Fruit fly (Drosophila melanogaster) whole organism: ENCODE data around the gene CG34296.

Experiments used
- CG8478 ChIP-seq: fragments of >200 bp; optimal IDR thresholded peaks from 2 replicates; lab custom pipeline; 2018; ENCODE audit warnings: inconsistent platforms
- Dll ChIP-seq: fragments of >200 bp; optimal IDR thresholded peaks from 2 replicates; lab custom pipeline; 2017
- EcR ChIP-seq, 2 experiments: fragments of >200 bp; optimal IDR thresholded peaks; 2 replicates each; lab custom pipeline; 2017; ENCODE audit warnings: missing biosample characterization in 2 of 2, missing genetic modification characterization in 2 of 2, missing genetic modification reagents in 2 of 2
- pan ChIP-seq: fragments of >200 bp; optimal IDR thresholded peaks from 2 replicates; lab custom pipeline; 2017
- psq ChIP-seq: fragments of >200 bp; optimal IDR thresholded peaks from 2 replicates; lab custom pipeline; 2017
- usp ChIP-seq: fragments of >200 bp; optimal IDR thresholded peaks from 2 replicates; lab custom pipeline; 2017; ENCODE audit warnings: missing biosample characterization, missing genetic modification characterization, mixed read lengths

Gene CG34296

dm6 chr3R:29749304-29750066 lies 27.1 kb downstream of the CG34296 start:
- no peak for TF ChIP-seq pan (lab: Kevin White, UChicago)
- TF ChIP-seq EcR (GFP tag; optimal IDR thresholded peaks at IDR 0.05; lab: Kevin White, UChicago), result no peak
- TF ChIP-seq psq, result no peak
- no peak for TF ChIP-seq Dll (lab: Kevin White, UChicago)
- no peak for TF ChIP-seq usp (GFP tag; lab: Kevin White, UChicago)
- no peak for TF ChIP-seq CG8478 (lab: Kevin White, UChicago)

dm6 chr3R:29755248-29755647 lies 32.9 kb downstream of the CG34296 start:
- no peak for TF ChIP-seq CG8478 (lab: Kevin White, UChicago)
- no peak for TF ChIP-seq Dll (lab: Kevin White, UChicago)
- no peak for TF ChIP-seq pan (lab: Kevin White, UChicago)
- TF ChIP-seq usp (GFP tag; lab: Kevin White, UChicago), result no peak
- no peak for TF ChIP-seq psq
- no peak for TF ChIP-seq EcR (GFP tag; optimal IDR thresholded peaks at IDR 0.05; lab: Kevin White, UChicago)

- TF ChIP-seq usp (GFP tag; lab: Kevin White, UChicago) (no peak), Dll (lab: Kevin White, UChicago) (no peak), psq (no peak), pan (lab: Kevin White, UChicago) (no peak), EcR (GFP tag; optimal IDR thresholded peaks at IDR 0.05; lab: Kevin White, UChicago) (no peak), CG8478 (lab: Kevin White, UChicago) (no peak)
Observed at dm6 chr3R:29756153-29756552, 33.8 kb downstream of the CG34296 start.

dm6 chr3R:29757226-29757625 lies 34.9 kb downstream of the CG34296 start:
- no peak for TF ChIP-seq Dll (lab: Kevin White, UChicago)
- TF ChIP-seq pan (lab: Kevin White, UChicago), result no peak
- TF ChIP-seq usp (GFP tag; lab: Kevin White, UChicago), result no peak
- no peak for TF ChIP-seq CG8478 (lab: Kevin White, UChicago)
- TF ChIP-seq psq, result no peak
- no peak for TF ChIP-seq EcR (GFP tag; optimal IDR thresholded peaks at IDR 0.05; lab: Kevin White, UChicago)

dm6 chr3R:29757681-29758080 lies 35.3 kb downstream of the CG34296 start:
- TF ChIP-seq EcR (GFP tag; optimal IDR thresholded peaks at IDR 0.05; lab: Kevin White, UChicago) (no peak), CG8478 (lab: Kevin White, UChicago) (no peak), psq (no peak), Dll (lab: Kevin White, UChicago) (no peak), usp (GFP tag; lab: Kevin White, UChicago) (no peak), pan (lab: Kevin White, UChicago) (no peak)

dm6 chr3R:29758129-29758733 lies 35.9 kb downstream of the CG34296 start:
- no peak for TF ChIP-seq Dll (lab: Kevin White, UChicago)
- no peak for TF ChIP-seq CG8478 (lab: Kevin White, UChicago)
- TF ChIP-seq usp (GFP tag; lab: Kevin White, UChicago), result no peak
- no peak for TF ChIP-seq EcR (GFP tag; optimal IDR thresholded peaks at IDR 0.05; lab: Kevin White, UChicago)
- no peak for TF ChIP-seq psq
- TF ChIP-seq pan (lab: Kevin White, UChicago), result no peak

dm6 chr3R:29758734-29759131 lies 36.4 kb downstream of the CG34296 start:
- TF ChIP-seq pan (lab: Kevin White, UChicago), result no peak
- TF ChIP-seq psq, result no peak
- TF ChIP-seq CG8478 (lab: Kevin White, UChicago), result no peak
- no peak for TF ChIP-seq EcR (GFP tag; optimal IDR thresholded peaks at IDR 0.05; lab: Kevin White, UChicago)
- TF ChIP-seq Dll (lab: Kevin White, UChicago), result no peak
- TF ChIP-seq usp (GFP tag; lab: Kevin White, UChicago), result no peak

- no peak for TF ChIP-seq usp (GFP tag; lab: Kevin White, UChicago)
- TF ChIP-seq psq, result no peak
- no peak for TF ChIP-seq pan (lab: Kevin White, UChicago)
- TF ChIP-seq EcR (GFP tag; optimal IDR thresholded peaks at IDR 0.05; lab: Kevin White, UChicago), result no peak
- no peak for TF ChIP-seq CG8478 (lab: Kevin White, UChicago)
- TF ChIP-seq Dll (lab: Kevin White, UChicago), result no peak
Observed at dm6 chr3R:29760042-29760441, 37.7 kb downstream of the CG34296 start.

dm6 chr3R:29761569-29761968 lies 39.2 kb downstream of the CG34296 start:
- TF ChIP-seq pan (lab: Kevin White, UChicago) (no peak), usp (GFP tag; lab: Kevin White, UChicago) (no peak), psq (no peak), Dll (lab: Kevin White, UChicago) (no peak), CG8478 (lab: Kevin White, UChicago) (no peak), EcR (GFP tag; optimal IDR thresholded peaks at IDR 0.05; lab: Kevin White, UChicago) (no peak)

dm6 chr3R:29762297-29762696 lies 40.0 kb downstream of the CG34296 start:
- TF ChIP-seq Dll (lab: Kevin White, UChicago) (no peak), CG8478 (lab: Kevin White, UChicago) (no peak), EcR (GFP tag; optimal IDR thresholded peaks at IDR 0.05; lab: Kevin White, UChicago) (no peak), pan (lab: Kevin White, UChicago) (no peak), psq (no peak), usp (GFP tag; lab: Kevin White, UChicago) (no peak)

dm6 chr3R:29763154-29763553 lies 40.8 kb downstream of the CG34296 start:
- TF ChIP-seq psq, result no peak
- TF ChIP-seq EcR (GFP tag; optimal IDR thresholded peaks at IDR 0.05; lab: Kevin White, UChicago), result peak in 1 of 2 experiments; percentile 45

- peak in 1 of 2 experiments; percentile 32 for TF ChIP-seq EcR (GFP tag; optimal IDR thresholded peaks at IDR 0.05; lab: Kevin White, UChicago)
- TF ChIP-seq Dll (lab: Kevin White, UChicago), result no peak
Observed at dm6 chr3R:29763804-29764203, 41.5 kb downstream of the CG34296 start.
